Worm (Caenorhabditis elegans) whole organism, young adult: ENCODE results near the gene nhr-25.

Experiments used
- B0019.2 ChIP-seq: fragments of 200-800 bp; sonication (Bioruptor generic); conservative IDR thresholded peaks from 2 replicates; pipeline ENCODE4 v1.3.6; 2022; ENCODE audit warnings: missing genetic modification reagents, missing genetic modification characterization, missing compliant biosample characterization
- C06A6.2 ChIP-seq: fragments of 200-800 bp; sonication (Bioruptor generic); conservative IDR thresholded peaks from 2 replicates; pipeline ENCODE4 v1.3.6; 2022; ENCODE audit warnings: missing genetic modification characterization, missing compliant biosample characterization
- D2030.7 ChIP-seq: fragments of 200-800 bp; sonication (Bioruptor generic); IDR thresholded peaks from 2 replicates; pipeline ENCODE4 v1.3.6; 2022; ENCODE audit warnings: missing genetic modification reagents, missing genetic modification characterization, missing compliant biosample characterization
- F10E7.11 ChIP-seq: sonication (generic microtip); optimal IDR thresholded peaks from 2 replicates; lab custom pipeline; 2017; ENCODE audit warnings: mild to moderate bottlenecking, missing genetic modification characterization, moderate library complexity, missing compliant biosample characterization
- F52B5.7 ChIP-seq: sonication (generic microtip); optimal IDR thresholded peaks from 2 replicates; lab custom pipeline; 2016; ENCODE audit warnings: mild to moderate bottlenecking, missing genetic modification characterization, missing compliant biosample characterization
- F57C9.4 ChIP-seq: sonication (generic microtip); optimal IDR thresholded peaks from 2 replicates; lab custom pipeline; 2017; ENCODE audit warnings: mild to moderate bottlenecking, missing genetic modification characterization, missing compliant biosample characterization
- T26A5.8 ChIP-seq: sonication (generic microtip); optimal IDR thresholded peaks from 2 replicates; lab custom pipeline; 2016; ENCODE audit warnings: missing genetic modification characterization, missing compliant biosample characterization
- Y53G8AR.9 ChIP-seq: fragments of 200-800 bp; sonication (Bioruptor generic); conservative IDR thresholded peaks from 2 replicates; pipeline ENCODE4 v1.3.6; 2022; ENCODE audit warnings: missing genetic modification reagents, missing genetic modification characterization, missing compliant biosample characterization
- Y56A3A.18 ChIP-seq: fragments of 200-800 bp; sonication (Bioruptor generic); IDR thresholded peaks from 2 replicates; pipeline ENCODE4 v1.3.6; 2022; ENCODE audit warnings: missing genetic modification reagents, missing genetic modification characterization, missing compliant biosample characterization
- Y79H2A.3 ChIP-seq: fragments of 200-800 bp; sonication (Bioruptor generic); conservative IDR thresholded peaks from 2 replicates; pipeline ENCODE4 v1.3.6; 2022; ENCODE audit warnings: missing genetic modification reagents, missing genetic modification characterization, missing compliant biosample characterization
- aptf-2 ChIP-seq: fragments of 200-800 bp; sonication (Bioruptor generic); conservative IDR thresholded peaks from 2 replicates; pipeline ENCODE4 v1.3.6; 2022; ENCODE audit warnings: missing genetic modification reagents, missing genetic modification characterization, missing compliant biosample characterization
- athp-1 ChIP-seq: sonication (generic microtip); optimal IDR thresholded peaks from 2 replicates; lab custom pipeline; 2017; ENCODE audit warnings: mild to moderate bottlenecking, missing genetic modification characterization, missing compliant biosample characterization
- cebp-1 ChIP-seq, 2 experiments: fragments of 200-800 bp in 1 of 2; sonication (Bioruptor generic) in 1 of 2; sonication (generic microtip) in 1 of 2; IDR thresholded peaks in 1 of 2; optimal IDR thresholded peaks in 1 of 2; 2 replicates each; pipeline versions ENCODE4 v1.3.6 to Lab custom; 2017 to 2022; ENCODE audit warnings: missing compliant biosample characterization in 2 of 2, missing genetic modification characterization in 2 of 2, mild to moderate bottlenecking in 1 of 2, missing genetic modification reagents in 1 of 2, moderate library complexity in 1 of 2
- cebp-2 ChIP-seq: fragments of 200-800 bp; sonication (Bioruptor generic); IDR thresholded peaks from 2 replicates; pipeline ENCODE4 v1.3.6; 2022; ENCODE audit warnings: missing genetic modification characterization, missing compliant biosample characterization
- ceh-27 ChIP-seq: fragments of 200-800 bp; sonication (Bioruptor generic); optimal IDR thresholded peaks from 2 replicates; lab custom pipeline; 2018; ENCODE audit warnings: mild to moderate bottlenecking, missing genetic modification characterization, moderate library complexity, missing compliant biosample characterization
- ceh-40 ChIP-seq: fragments of 200-800 bp; sonication (Bioruptor generic); IDR thresholded peaks from 2 replicates; pipeline ENCODE4 v1.3.6; 2022; ENCODE audit warnings: missing genetic modification characterization, missing compliant biosample characterization
- chd-7 ChIP-seq: sonication (generic microtip); optimal IDR thresholded peaks from 2 replicates; lab custom pipeline; 2016; ENCODE audit warnings: mild to moderate bottlenecking, missing genetic modification characterization, moderate library complexity, missing compliant biosample characterization
- die-1 ChIP-seq: sonication (generic microtip); optimal IDR thresholded peaks from 2 replicates; lab custom pipeline; 2016; ENCODE audit warnings: missing genotype, mild to moderate bottlenecking, missing genetic modification characterization, missing compliant biosample characterization
- dpl-1 ChIP-seq: fragments of 150-350 bp; optimal IDR thresholded peaks from 2 replicates; lab custom pipeline; 2014; ENCODE audit warnings: missing biosample characterization, missing genetic modification reagents, missing genetic modification characterization
- egrh-3 ChIP-seq: fragments of 200-800 bp; sonication (Bioruptor generic); IDR thresholded peaks from 2 replicates; pipeline ENCODE4 v1.3.6; 2022; ENCODE audit warnings: missing genetic modification reagents, missing genetic modification characterization, missing compliant biosample characterization
- ekl-4 ChIP-seq: fragments of 200-800 bp; sonication (Bioruptor generic); IDR thresholded peaks from 2 replicates; pipeline ENCODE4 v1.3.6; 2022; ENCODE audit warnings: missing genetic modification reagents, missing genetic modification characterization, missing compliant biosample characterization
- gei-17 ChIP-seq: fragments of 200-800 bp; sonication (Bioruptor generic); optimal IDR thresholded peaks from 2 replicates; lab custom pipeline; 2018; ENCODE audit warnings: mild to moderate bottlenecking, missing genetic modification characterization, missing compliant biosample characterization
- hmg-1.2 ChIP-seq: fragments of 200-800 bp; sonication (Bioruptor generic); IDR thresholded peaks from 2 replicates; pipeline ENCODE4 v1.3.6; 2022; ENCODE audit warnings: missing genetic modification reagents, missing genetic modification characterization, missing compliant biosample characterization
- lin-26 ChIP-seq: fragments of 200-800 bp; sonication (Bioruptor generic); IDR thresholded peaks from 2 replicates; pipeline ENCODE4 v1.3.6; 2022; ENCODE audit warnings: missing genetic modification reagents, missing genetic modification characterization, missing compliant biosample characterization
- lin-35 ChIP-seq, 3 experiments: fragments of 150-350 bp in 2 of 3; sonication (generic microtip) in 1 of 3; optimal IDR thresholded peaks; 2 replicates each; lab custom pipeline; 2014 to 2018; ENCODE audit warnings: missing biosample characterization in 3 of 3, missing genetic modification characterization in 3 of 3, missing genetic modification reagents in 3 of 3
- lin-40 ChIP-seq: sonication (generic microtip); optimal IDR thresholded peaks from 2 replicates; lab custom pipeline; 2016; ENCODE audit warnings: missing genetic modification characterization, mild to moderate bottlenecking, missing compliant biosample characterization, missing genotype, missing genetic modification reagents
- lsl-1 ChIP-seq: fragments of 200-800 bp; sonication (Bioruptor generic); optimal IDR thresholded peaks from 2 replicates; lab custom pipeline; 2018; ENCODE audit warnings: mild to moderate bottlenecking, missing genetic modification characterization, moderate library complexity, missing compliant biosample characterization
- madf-10 ChIP-seq: sonication (generic microtip); optimal IDR thresholded peaks from 2 replicates; lab custom pipeline; 2016; ENCODE audit warnings: mild to moderate bottlenecking, missing genetic modification characterization, missing compliant biosample characterization
- mcd-1 ChIP-seq: fragments of 200-800 bp; sonication (Bioruptor generic); IDR thresholded peaks from 2 replicates; pipeline ENCODE4 v1.3.6; 2022; ENCODE audit warnings: missing genetic modification reagents, missing genetic modification characterization, missing compliant biosample characterization
- nhr-27 ChIP-seq: fragments of 200-800 bp; sonication (Bioruptor generic); optimal IDR thresholded peaks from 2 replicates; lab custom pipeline; 2018; ENCODE audit warnings: mild to moderate bottlenecking, missing genetic modification characterization, moderate library complexity, missing compliant biosample characterization
- nhr-80 ChIP-seq: sonication (generic microtip); optimal IDR thresholded peaks from 2 replicates; lab custom pipeline; 2016; ENCODE audit warnings: missing genetic modification characterization, missing compliant biosample characterization
- sdz-38 ChIP-seq: sonication (generic microtip); optimal IDR thresholded peaks from 2 replicates; lab custom pipeline; 2016; ENCODE audit warnings: missing genotype, missing genetic modification characterization, missing compliant biosample characterization
- sptf-2 ChIP-seq: fragments of 200-800 bp; sonication (Bioruptor generic); optimal IDR thresholded peaks from 2 replicates; lab custom pipeline; 2018; ENCODE audit warnings: mild to moderate bottlenecking, missing genetic modification characterization, missing compliant biosample characterization
- tbx-9 ChIP-seq: sonication (generic microtip); optimal IDR thresholded peaks from 2 replicates; lab custom pipeline; 2016; ENCODE audit warnings: borderline replicate concordance, missing genetic modification characterization, inconsistent platforms, missing compliant biosample characterization
- unc-130 ChIP-seq: sonication (generic microtip); optimal IDR thresholded peaks from 2 replicates; lab custom pipeline; 2016; ENCODE audit warnings: missing genetic modification reagents, missing genetic modification characterization, missing compliant biosample characterization
- unc-62 ChIP-seq: fragments of 150-350 bp; optimal IDR thresholded peaks from 2 replicates; lab custom pipeline; 2014; ENCODE audit warnings: missing biosample characterization, missing genetic modification reagents, missing genetic modification characterization
- ztf-18 ChIP-seq: sonication (generic microtip); optimal IDR thresholded peaks from 2 replicates; lab custom pipeline; 2016; ENCODE audit warnings: missing genotype, mild to moderate bottlenecking, missing genetic modification characterization, missing compliant biosample characterization
- ztf-3 ChIP-seq: fragments of 200-800 bp; sonication (Bioruptor generic); optimal IDR thresholded peaks from 2 replicates; lab custom pipeline; 2018; ENCODE audit warnings: mild to moderate bottlenecking, missing genetic modification characterization, missing compliant biosample characterization
- ztf-6 ChIP-seq: fragments of 200-800 bp; sonication (Bioruptor generic); IDR thresholded peaks from 2 replicates; pipeline ENCODE4 v1.3.6; 2022; ENCODE audit warnings: missing genetic modification reagents, missing genetic modification characterization, missing compliant biosample characterization

Gene nhr-25

DNA sequence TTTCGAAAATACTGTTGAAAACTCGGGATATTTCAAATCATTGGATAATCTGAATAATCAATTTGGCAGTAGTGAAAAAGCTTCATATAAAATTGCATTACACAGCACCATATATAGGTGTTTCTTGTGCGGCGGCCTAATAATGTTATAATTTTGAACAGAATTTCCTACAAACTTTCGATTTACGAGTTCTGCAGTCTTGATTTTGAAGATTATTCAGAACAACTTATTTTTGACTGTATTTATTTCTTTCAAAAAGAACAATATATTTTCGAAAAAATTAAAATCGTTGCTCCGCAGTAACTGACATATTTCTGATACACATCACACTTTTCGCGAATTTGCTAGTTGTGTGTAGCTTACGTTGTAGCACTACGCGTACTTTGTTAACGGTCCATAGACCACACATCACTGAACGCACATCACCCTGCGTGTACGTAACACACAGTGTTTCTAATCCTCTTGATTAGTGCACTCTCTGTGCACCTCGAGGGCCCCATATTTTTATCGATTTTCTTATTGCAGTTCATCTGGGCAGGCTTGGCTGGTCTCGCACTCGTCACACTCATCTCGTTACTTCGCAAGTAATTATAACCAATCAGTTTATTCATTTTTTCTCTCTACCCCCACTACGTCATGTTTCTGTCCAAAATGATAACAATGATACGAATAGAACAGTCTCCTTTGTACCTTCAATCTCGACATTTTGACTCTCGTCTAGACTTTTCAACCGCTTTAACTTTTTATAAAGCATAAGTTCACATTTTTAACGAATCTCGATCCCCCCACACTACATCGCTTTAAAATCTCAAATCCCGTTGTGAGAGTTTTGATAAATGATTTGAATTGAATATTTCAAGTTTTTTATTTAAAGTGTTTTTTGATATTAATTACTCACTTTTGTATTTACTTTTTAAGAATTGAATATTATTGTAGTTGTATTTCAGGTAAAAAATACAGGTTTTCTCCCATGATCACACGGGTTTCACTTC lies 17.5 kb upstream of the nhr-25 start, which contains the start of the genes F11C1.1 and vwa-8:
TSS of gene F11C1.1 (minus strand) at position 51 of the 992 bp plus-strand sequence.
TSS of gene vwa-8 (plus strand) at position 942 of the 992 bp plus-strand sequence.
- TF ChIP-seq C06A6.2 (GFP tag; lab: Robert Waterston, UW), result peak; percentile 58; the same call in 1 of the 2 replicates
- TF ChIP-seq unc-130 (GFP tag; lab: Kevin White, UChicago), result no peak
- no peak for TF ChIP-seq die-1 (tag; lab: Kevin White, UChicago)
- no peak for TF ChIP-seq lin-26
- TF ChIP-seq mcd-1 (GFP tag; lab: Robert Waterston, UW), result 0 out of 2 replicates have a peak, but pooled peaks have one; percentile 8
- peak; percentile 56 for TF ChIP-seq nhr-80
- TF ChIP-seq lin-40 (tag; lab: Kevin White, UChicago), result peak; percentile 41
- no peak for TF ChIP-seq tbx-9
- no peak for TF ChIP-seq ztf-3
- no peak for TF ChIP-seq B0019.2 (GFP tag; lab: Robert Waterston, UW)
- no peak for TF ChIP-seq F57C9.4 (tag; lab: Kevin White, UChicago)
- TF ChIP-seq ceh-40 (GFP tag; lab: Robert Waterston, UW), result no peak
- TF ChIP-seq ekl-4 (GFP tag; lab: Robert Waterston, UW), result no peak
- TF ChIP-seq cebp-1 (GFP tag; IDR thresholded peaks at IDR 0.05; lab: Robert Waterston, UW), result no peak
- peak; percentile 50 for TF ChIP-seq cebp-1 (tag; optimal IDR thresholded peaks at IDR 0.05; lab: Kevin White, UChicago)
- no peak for TF ChIP-seq ztf-18
- TF ChIP-seq F10E7.11, result no peak
- no peak for TF ChIP-seq nhr-27 (tag; lab: Kevin White, UChicago)
- TF ChIP-seq hmg-1.2, result peak; percentile 39; the same call in 1 of the 2 replicates
- no peak for TF ChIP-seq F52B5.7 (tag; lab: Kevin White, UChicago)

DNA sequence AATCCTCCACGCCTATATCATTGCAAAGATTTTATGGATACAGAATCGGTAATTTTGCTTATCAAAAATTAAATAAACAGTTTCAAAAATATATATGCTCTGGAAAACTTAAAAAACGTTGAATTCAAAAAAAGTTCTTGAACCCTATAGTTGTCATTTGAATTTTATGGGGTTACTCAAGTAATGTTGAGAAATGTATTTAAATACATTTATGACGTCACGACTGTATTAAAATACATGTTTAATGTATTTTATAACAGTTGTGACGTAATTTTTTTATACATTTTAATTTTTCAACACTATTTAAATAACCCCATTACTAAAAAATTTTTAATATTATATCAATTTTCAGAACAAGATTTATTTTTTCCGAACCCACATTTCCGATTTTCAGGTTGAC lies 12.1 kb upstream of the nhr-25 start:
- TF ChIP-seq Y53G8AR.9 (GFP tag; lab: Robert Waterston, UW), result no peak
- TF ChIP-seq tbx-9, result no peak
- no peak for TF ChIP-seq lin-35 (GFP tag; optimal IDR thresholded peaks at IDR 0.05; lab: Kevin White, UChicago)
- no peak for TF ChIP-seq egrh-3
- no peak for TF ChIP-seq chd-7
- TF ChIP-seq aptf-2 (GFP tag; lab: Robert Waterston, UW), result no peak
- no peak for TF ChIP-seq lin-40 (tag; lab: Kevin White, UChicago)
- TF ChIP-seq hmg-1.2, result no peak
- TF ChIP-seq ceh-27, result no peak
- TF ChIP-seq gei-17, result no peak
- no peak for TF ChIP-seq cebp-2
- no peak for TF ChIP-seq D2030.7 (GFP tag; lab: Robert Waterston, UW)
- TF ChIP-seq lin-26, result no peak
- TF ChIP-seq dpl-1 (GFP tag; lab: Kevin White, UChicago), result no peak
- no peak for TF ChIP-seq T26A5.8 (tag; lab: Kevin White, UChicago)
- TF ChIP-seq athp-1 (tag; lab: Kevin White, UChicago), result no peak
- TF ChIP-seq Y79H2A.3 (GFP tag; lab: Robert Waterston, UW), result no peak
- no peak for TF ChIP-seq Y56A3A.18

DNA sequence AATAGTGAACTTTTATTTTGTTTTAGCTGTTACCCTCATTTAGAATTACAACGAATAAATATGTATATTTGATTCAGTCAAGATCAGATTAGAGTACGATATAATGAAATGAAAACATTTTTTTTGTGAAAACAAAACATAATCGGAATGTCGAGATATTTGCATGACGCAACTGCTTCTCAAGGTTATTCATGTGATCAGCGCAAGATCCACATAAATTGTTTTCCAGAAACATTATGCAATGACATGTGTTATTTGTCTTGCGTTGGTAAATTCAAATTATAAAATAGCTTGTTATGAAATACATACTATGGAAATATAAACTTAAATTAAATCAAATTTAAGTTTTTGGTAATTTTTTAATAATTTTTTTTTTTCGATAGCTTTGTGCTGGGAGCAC lies 8.7 kb upstream of the nhr-25 start:
- TF ChIP-seq hmg-1.2 (no peak), unc-62 (GFP tag; lab: Kevin White, UChicago) (no peak), lsl-1 (GFP tag; lab: Kevin White, UChicago) (no peak), ztf-6 (GFP tag; lab: Robert Waterston, UW) (no peak), sdz-38 (tag; lab: Kevin White, UChicago) (no peak), madf-10 (tag; lab: Kevin White, UChicago) (no peak), sptf-2 (GFP tag; lab: Kevin White, UChicago) (no peak)
